Fruit fly (Drosophila melanogaster) whole organism, prepupa: ENCODE results near the gene CG14537.

ENCODE experiments used
- Blimp-1 ChIP-seq: fragments of 200-800 bp; sonication (Bioruptor generic); optimal IDR thresholded peaks from 3 replicates; lab custom pipeline; 2017; ENCODE audit warnings: missing biosample characterization, missing genetic modification characterization, mild to moderate bottlenecking, moderate library complexity, missing genetic modification reagents
- CG10631 ChIP-seq: fragments of 200-800 bp; sonication (Bioruptor generic); optimal IDR thresholded peaks from 2 replicates; lab custom pipeline; 2016; ENCODE audit warnings: missing biosample characterization, missing genetic modification characterization
- CG10669 ChIP-seq: fragments of 200-800 bp; sonication (Bioruptor generic); optimal IDR thresholded peaks from 3 replicates; lab custom pipeline; 2018; ENCODE audit warnings: missing biosample characterization, mild to moderate bottlenecking, missing genetic modification characterization, moderate library complexity
- CG11762 ChIP-seq: fragments of 200-800 bp; sonication (Bioruptor generic); optimal IDR thresholded peaks from 3 replicates; lab custom pipeline; 2016; ENCODE audit warnings: missing biosample characterization, missing genetic modification characterization; ENCODE audit not compliant: insufficient read depth
- CG11902 ChIP-seq: fragments of 200-800 bp; sonication (Bioruptor generic); optimal IDR thresholded peaks from 3 replicates; lab custom pipeline; 2016; ENCODE audit warnings: missing biosample characterization, missing genetic modification characterization
- CG15336 ChIP-seq: fragments of 200-800 bp; sonication (Bioruptor generic); IDR thresholded peaks from 2 replicates; pipeline ENCODE4 v1.3.6; 2022; ENCODE audit warnings: missing biosample characterization, missing genetic modification characterization
- CG1621 ChIP-seq: fragments of 200-800 bp; sonication (Bioruptor generic); optimal IDR thresholded peaks from 3 replicates; lab custom pipeline; 2018; ENCODE audit warnings: missing biosample characterization, mild to moderate bottlenecking, missing genetic modification characterization
- CG16779 ChIP-seq: fragments of 200-800 bp; sonication (Bioruptor generic); optimal IDR thresholded peaks from 3 replicates; lab custom pipeline; 2017; ENCODE audit warnings: missing biosample characterization, mild to moderate bottlenecking, missing genetic modification characterization
- CG31627 ChIP-seq: fragments of 200-800 bp; sonication (Bioruptor generic); optimal IDR thresholded peaks from 3 replicates; lab custom pipeline; 2016; ENCODE audit warnings: missing biosample characterization, missing genetic modification characterization
- CG32006 ChIP-seq: fragments of 200-800 bp; sonication (Bioruptor generic); optimal IDR thresholded peaks from 3 replicates; lab custom pipeline; 2017; ENCODE audit warnings: missing biosample characterization, mild to moderate bottlenecking, missing genetic modification characterization
- CG34406 ChIP-seq: fragments of 200-800 bp; sonication (Bioruptor generic); optimal IDR thresholded peaks from 3 replicates; lab custom pipeline; 2016; ENCODE audit warnings: missing biosample characterization, missing genetic modification characterization
- CG3919 ChIP-seq: fragments of 200-800 bp; sonication (Bioruptor generic); optimal IDR thresholded peaks from 3 replicates; lab custom pipeline; 2016; ENCODE audit warnings: missing biosample characterization, missing genetic modification characterization
- CG4318 ChIP-seq: fragments of 200-800 bp; sonication (Bioruptor generic); optimal IDR thresholded peaks from 3 replicates; lab custom pipeline; 2017; ENCODE audit warnings: missing biosample characterization, mild to moderate bottlenecking, missing genetic modification characterization
- CG6792 ChIP-seq: fragments of 200-800 bp; sonication (Bioruptor generic); optimal IDR thresholded peaks from 3 replicates; lab custom pipeline; 2016; ENCODE audit warnings: missing biosample characterization, missing genetic modification characterization
- CG6808 ChIP-seq: fragments of 200-800 bp; sonication (Bioruptor generic); optimal IDR thresholded peaks from 3 replicates; lab custom pipeline; 2017; ENCODE audit warnings: missing biosample characterization, missing genetic modification characterization, mild to moderate bottlenecking, moderate library complexity, missing genetic modification reagents
- CG6854 ChIP-seq: fragments of 200-800 bp; sonication (Bioruptor generic); optimal IDR thresholded peaks from 2 replicates; lab custom pipeline; 2017; ENCODE audit warnings: missing biosample characterization, mild to moderate bottlenecking, missing genetic modification characterization
- CG8319 ChIP-seq: fragments of 200-800 bp; sonication (Bioruptor generic); optimal IDR thresholded peaks from 3 replicates; lab custom pipeline; 2016; ENCODE audit warnings: missing biosample characterization, missing genetic modification characterization
- CG8632 ChIP-seq: fragments of 200-800 bp; sonication (Bioruptor generic); optimal IDR thresholded peaks from 3 replicates; lab custom pipeline; 2016; ENCODE audit warnings: missing biosample characterization, missing genetic modification characterization
- Eip75B ChIP-seq: fragments of 200-800 bp; sonication (Bioruptor generic); optimal IDR thresholded peaks from 3 replicates; lab custom pipeline; 2016; ENCODE audit warnings: missing biosample characterization, missing genetic modification characterization
- Eip78C ChIP-seq: fragments of 200-800 bp; sonication (Bioruptor generic); peaks from one replicate; lab custom pipeline; 2016; ENCODE audit warnings: missing biosample characterization, missing genetic modification characterization
- Eip93F ChIP-seq: fragments of 200-800 bp; sonication (Bioruptor generic); optimal IDR thresholded peaks from 2 replicates; lab custom pipeline; 2016; ENCODE audit warnings: missing biosample characterization, mild to moderate bottlenecking, missing genetic modification characterization
- Ets21C ChIP-seq: fragments of 200-800 bp; sonication (Bioruptor generic); optimal IDR thresholded peaks from 3 replicates; lab custom pipeline; 2016; ENCODE audit warnings: missing biosample characterization, missing genetic modification characterization
- Ets96B ChIP-seq: fragments of 200-800 bp; optimal IDR thresholded peaks from 2 replicates; lab custom pipeline; 2019; ENCODE audit warnings: missing biosample characterization, mild to moderate bottlenecking, missing genetic modification characterization, moderate library complexity
- Hr38 ChIP-seq: sonication (Bioruptor generic); optimal IDR thresholded peaks from 2 replicates; lab custom pipeline; 2016; ENCODE audit warnings: missing biosample characterization, missing genetic modification characterization
- Hr39 ChIP-seq: fragments of 200-800 bp; sonication (Bioruptor generic); optimal IDR thresholded peaks from 2 replicates; lab custom pipeline; 2016; ENCODE audit warnings: missing biosample characterization, missing genetic modification characterization
- Hr4 ChIP-seq: fragments of 200-800 bp; sonication (Bioruptor generic); optimal IDR thresholded peaks from 3 replicates; lab custom pipeline; 2016; ENCODE audit warnings: missing biosample characterization, missing genetic modification characterization
- Met ChIP-seq: fragments of 200-800 bp; sonication (Bioruptor generic); optimal IDR thresholded peaks from 3 replicates; lab custom pipeline; 2016; ENCODE audit warnings: missing biosample characterization, missing genetic modification characterization
- OdsH ChIP-seq: fragments of 200-800 bp; sonication (Bioruptor generic); optimal IDR thresholded peaks from 3 replicates; lab custom pipeline; 2016; ENCODE audit warnings: missing biosample characterization, missing genetic modification characterization
- Smox ChIP-seq: fragments of 200-800 bp; sonication (Bioruptor generic); optimal IDR thresholded peaks from 3 replicates; lab custom pipeline; 2016; ENCODE audit warnings: missing biosample characterization, missing genetic modification characterization
- Sox102F ChIP-seq: fragments of 200-800 bp; sonication (Bioruptor generic); optimal IDR thresholded peaks from 2 replicates; lab custom pipeline; 2016; ENCODE audit warnings: missing biosample characterization, mild to moderate bottlenecking, missing genetic modification characterization
- Sox14 ChIP-seq: fragments of 200-800 bp; sonication (Bioruptor generic); optimal IDR thresholded peaks from 3 replicates; lab custom pipeline; 2016; ENCODE audit warnings: missing biosample characterization, missing genetic modification characterization
- Sox15 ChIP-seq: fragments of 200-800 bp; sonication (Bioruptor generic); optimal IDR thresholded peaks from 3 replicates; lab custom pipeline; 2016; ENCODE audit warnings: missing biosample characterization, missing genetic modification characterization
- achi ChIP-seq: fragments of 200-800 bp; sonication (Bioruptor generic); optimal IDR thresholded peaks from 3 replicates; lab custom pipeline; 2016; ENCODE audit warnings: missing biosample characterization, missing genetic modification characterization
- acj6 ChIP-seq: fragments of 200-800 bp; sonication (Bioruptor generic); optimal IDR thresholded peaks from 3 replicates; lab custom pipeline; 2016; ENCODE audit warnings: missing biosample characterization, missing genetic modification characterization
- esn ChIP-seq: fragments of 200-800 bp; sonication (Bioruptor generic); optimal IDR thresholded peaks from 2 replicates; lab custom pipeline; 2016; ENCODE audit warnings: missing biosample characterization, mild to moderate bottlenecking, missing genetic modification characterization, moderate library complexity
- fd59A ChIP-seq: fragments of 200-800 bp; sonication (Bioruptor generic); optimal IDR thresholded peaks from 2 replicates; lab custom pipeline; 2017; ENCODE audit warnings: missing biosample characterization, mild to moderate bottlenecking, missing genetic modification characterization, missing genetic modification reagents
- fkh ChIP-seq: fragments of 200-800 bp; sonication (Bioruptor generic); optimal IDR thresholded peaks from 3 replicates; lab custom pipeline; 2017; ENCODE audit warnings: missing biosample characterization, mild to moderate bottlenecking, missing genetic modification characterization, moderate library complexity
- net ChIP-seq: fragments of 200-800 bp; sonication (Bioruptor generic); optimal IDR thresholded peaks from 3 replicates; lab custom pipeline; 2016; ENCODE audit warnings: missing biosample characterization, missing genetic modification characterization
- pdm3 ChIP-seq: fragments of 200-800 bp; sonication (Bioruptor generic); optimal IDR thresholded peaks from 3 replicates; lab custom pipeline; 2016; ENCODE audit warnings: missing biosample characterization, missing genetic modification characterization
- salr ChIP-seq, 2 experiments: fragments of 200-800 bp; sonication (Bioruptor generic); optimal IDR thresholded peaks; 3 replicates each; lab custom pipeline; 2016 to 2018; ENCODE audit warnings: missing biosample characterization in 2 of 2, missing genetic modification characterization in 2 of 2, mild to moderate bottlenecking in 1 of 2
- spab ChIP-seq: fragments of 200-800 bp; sonication (Bioruptor generic); optimal IDR thresholded peaks from 2 replicates; lab custom pipeline; 2017; ENCODE audit warnings: missing biosample characterization, mild to moderate bottlenecking, missing genetic modification characterization, missing genetic modification reagents
- ss ChIP-seq, 2 experiments: fragments of 200-800 bp; sonication (Bioruptor generic); optimal IDR thresholded peaks; 2 replicates in 1 of 2; 3 replicates in 1 of 2; lab custom pipeline; 2017 to 2018; ENCODE audit warnings: mild to moderate bottlenecking in 2 of 2, missing biosample characterization in 2 of 2, missing genetic modification characterization in 2 of 2, moderate library complexity in 1 of 2
- svp ChIP-seq: fragments of 200-800 bp; sonication (Bioruptor generic); peaks from one replicate; lab custom pipeline; 2016; ENCODE audit warnings: missing biosample characterization, missing genetic modification characterization
- topi ChIP-seq: fragments of 200-800 bp; sonication (Bioruptor generic); optimal IDR thresholded peaks from 3 replicates; lab custom pipeline; 2016; ENCODE audit warnings: missing biosample characterization, missing genetic modification characterization
- vri ChIP-seq: fragments of 200-800 bp; sonication (Bioruptor generic); optimal IDR thresholded peaks from 3 replicates; lab custom pipeline; 2016; ENCODE audit warnings: missing biosample characterization, mild to moderate bottlenecking, missing genetic modification characterization

CG14537 gene

dm6 chr2L:7876520-7877232 is 36.4 kb downstream of the CG14537 start (continued):
- TF ChIP-seq Sox15: no peak
- peak; percentile 29 for TF ChIP-seq Met (GFP tag; lab: Kevin White, UChicago)
- TF ChIP-seq Ets21C (GFP tag; lab: Kevin White, UChicago): no peak
- peak; percentile 35 for TF ChIP-seq pdm3 (GFP tag; lab: Kevin White, UChicago)
- TF ChIP-seq esn: peak; percentile 50
- no peak for TF ChIP-seq fd59A (GFP tag; lab: Kevin White, UChicago)
- peak; percentile 12 for TF ChIP-seq CG32006 (GFP tag; lab: Kevin White, UChicago)
- TF ChIP-seq Blimp-1 (GFP tag; lab: Kevin White, UChicago): peak; percentile 32
- peak; percentile 26 for TF ChIP-seq Smox (GFP tag; lab: Kevin White, UChicago)
- TF ChIP-seq vri: no peak
- TF ChIP-seq Eip93F (GFP tag; lab: Kevin White, UChicago): no peak
- peak; percentile 47 for TF ChIP-seq Eip75B
- TF ChIP-seq Eip78C (GFP tag; lab: Kevin White, UChicago): peak; percentile 90
- peak; percentile 49 for TF ChIP-seq acj6 (GFP tag; lab: Kevin White, UChicago)
- peak in 1 of 2 experiments; percentile 23 for TF ChIP-seq salr (GFP tag; optimal IDR thresholded peaks at IDR 0.05; lab: Kevin White, UChicago)
- TF ChIP-seq CG8632 (GFP tag; lab: Kevin White, UChicago): peak; percentile 29
- TF ChIP-seq, all 60 proteins: peak for 23

dm6 chr2L:7878372-7878771 is 38.1 kb downstream of the CG14537 start:
- TF ChIP-seq acj6 (GFP tag; lab: Kevin White, UChicago) (no peak), CG3919 (GFP tag; lab: Kevin White, UChicago) (no peak), net (GFP tag; lab: Kevin White, UChicago) (no peak), CG16779 (tag; lab: Kevin White, UChicago) (no peak), Sox15 (no peak), esn (no peak), CG15336 (GFP tag; lab: Robert Waterston, UW) (no peak), ss (GFP tag; optimal IDR thresholded peaks at IDR 0.05; lab: Kevin White, UChicago) (no peak), CG10631 (no peak), CG32006 (GFP tag; lab: Kevin White, UChicago) (no peak), vri (no peak), Hr39 (no peak), Ets96B (no peak), OdsH (no peak), svp (no peak)

- no peak for TF ChIP-seq CG32006 (GFP tag; lab: Kevin White, UChicago)
- no peak for TF ChIP-seq fkh
- peak; percentile 22 for TF ChIP-seq fd59A (GFP tag; lab: Kevin White, UChicago)
- peak; percentile 63 for TF ChIP-seq spab (GFP tag; lab: Kevin White, UChicago)
- no peak for TF ChIP-seq topi (GFP tag; lab: Kevin White, UChicago)
- no peak for TF ChIP-seq CG11762 (GFP tag; lab: Kevin White, UChicago)
- TF ChIP-seq CG31627 (GFP tag; lab: Kevin White, UChicago): no peak
- peak; percentile 18 for TF ChIP-seq Met (GFP tag; lab: Kevin White, UChicago)
- TF ChIP-seq acj6 (GFP tag; lab: Kevin White, UChicago): no peak
- TF ChIP-seq CG16779 (tag; lab: Kevin White, UChicago): peak; percentile 87
- no peak for TF ChIP-seq CG11902 (GFP tag; lab: Kevin White, UChicago)
- TF ChIP-seq svp: no peak
- no peak for TF ChIP-seq Sox14
- TF ChIP-seq CG6792 (GFP tag; lab: Kevin White, UChicago): peak; percentile 6
- TF ChIP-seq net (GFP tag; lab: Kevin White, UChicago): peak; percentile 79
- no peak for TF ChIP-seq Ets21C (GFP tag; lab: Kevin White, UChicago)
- peak; percentile 78 for TF ChIP-seq CG1621 (tag; lab: Kevin White, UChicago)
- TF ChIP-seq Sox102F (GFP tag; lab: Kevin White, UChicago): peak; percentile 37
- TF ChIP-seq Hr4: no peak
- TF ChIP-seq Smox (GFP tag; lab: Kevin White, UChicago): no peak
- peak; percentile 83 for TF ChIP-seq CG6808 (GFP tag; lab: Kevin White, UChicago)
- no peak for TF ChIP-seq CG8319 (GFP tag; lab: Kevin White, UChicago)
- TF ChIP-seq Eip78C (GFP tag; lab: Kevin White, UChicago): peak; percentile 70
- no peak for TF ChIP-seq Hr38 (GFP tag; lab: Kevin White, UChicago)
- TF ChIP-seq CG4318 (GFP tag; lab: Kevin White, UChicago): no peak
- TF ChIP-seq achi (GFP tag; lab: Kevin White, UChicago): peak; percentile 13
- TF ChIP-seq CG10669 (GFP tag; lab: Kevin White, UChicago): peak; percentile 71
- TF ChIP-seq esn: no peak
- TF ChIP-seq CG34406 (GFP tag; lab: Kevin White, UChicago): peak; percentile 61
- TF ChIP-seq CG6854 (GFP tag; lab: Kevin White, UChicago): peak; percentile 74
Observed at dm6 chr2L:7879292-7879894, 39.1 kb downstream of the CG14537 start, which contains the start of gene spz3. Gene spz3 (minus strand): TSS chr2L:7879552.
